Worm (Caenorhabditis elegans): ENCODE measurements around the gene nfu-1.

DNA sequence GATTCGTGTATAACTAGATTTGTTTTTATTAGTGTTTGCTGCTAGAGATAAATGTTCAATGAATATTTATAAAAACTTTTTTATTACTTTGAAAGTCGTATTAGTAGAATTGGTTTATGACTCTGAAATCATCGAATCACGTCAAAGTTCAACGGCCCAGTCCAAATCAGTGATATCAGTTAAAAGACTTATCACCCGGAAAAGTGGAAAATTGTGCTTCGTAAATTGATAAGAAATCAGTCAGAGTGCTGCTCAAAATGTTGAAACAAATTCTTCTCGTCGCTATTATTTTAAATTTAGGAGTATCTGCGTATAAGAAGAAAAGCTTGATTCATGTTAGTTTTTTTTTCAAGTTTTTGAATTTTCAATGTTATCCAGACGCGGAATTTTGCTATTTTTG is 1.1 kb downstream of the nfu-1 start, which contains the start of gene R10H10.3:
- TF ChIP-seq unc-62 (GFP tag; optimal IDR thresholded peaks at IDR 0.05) (no peak), nhr-25 (tag; optimal IDR thresholded peaks at IDR 0.05) (no peak), tbx-2 (tag; optimal IDR thresholded peaks at IDR 0.05) (no peak), R02D3.7 (tag; optimal IDR thresholded peaks at IDR 0.05) (no peak), nhr-77 (tag; optimal IDR thresholded peaks at IDR 0.05) (no peak), nhr-11 (tag; optimal IDR thresholded peaks at IDR 0.05) (no peak), skn-1 (tag; optimal IDR thresholded peaks at IDR 0.05) (no peak), mml-1 (tag; optimal IDR thresholded peaks at IDR 0.05) (no peak), eor-1 (tag; optimal IDR thresholded peaks at IDR 0.05) (no peak)
